Worm (Caenorhabditis elegans) whole organism, L3 larva: ENCODE data around the gene F22E5.7.
"Not testable (repeated sequence)": the region's sequence is repeated elsewhere in the genome, so short reads cannot be mapped to it uniquely, and the experiment has no call there.

Experiments
- R02D3.7 ChIP-seq: fragments of 150-350 bp; optimal IDR thresholded peaks from 2 replicates; lab custom pipeline; 2014; ENCODE audit warnings: missing biosample characterization, missing genetic modification characterization
- ZK546.5 ChIP-seq: sonication (generic microtip); optimal IDR thresholded peaks from 2 replicates; lab custom pipeline; 2017; ENCODE audit warnings: missing biosample characterization, missing genetic modification characterization
- ama-1 ChIP-seq: fragments of 150-350 bp; optimal IDR thresholded peaks from 2 replicates; lab custom pipeline; 2018
- ceh-28 ChIP-seq: fragments of 150-350 bp; optimal IDR thresholded peaks from 2 replicates; lab custom pipeline; 2014; ENCODE audit warnings: missing biosample characterization, missing genetic modification reagents, missing genetic modification characterization
- ceh-82 ChIP-seq: fragments of 150-350 bp; optimal IDR thresholded peaks from 2 replicates; lab custom pipeline; 2014; ENCODE audit warnings: missing biosample characterization, missing genetic modification characterization
- ceh-9 ChIP-seq: sonication (generic microtip); optimal IDR thresholded peaks from 2 replicates; lab custom pipeline; 2018; ENCODE audit warnings: missing biosample characterization, missing genetic modification characterization
- egl-27 ChIP-seq: sonication (generic microtip); optimal IDR thresholded peaks from 4 replicates; lab custom pipeline; 2017; ENCODE audit warnings: missing biosample characterization, missing genetic modification reagents, missing genetic modification characterization
- elt-2 ChIP-seq: sonication (generic microtip); optimal IDR thresholded peaks from 2 replicates; lab custom pipeline; 2016; ENCODE audit warnings: missing genetic modification reagents, mild to moderate bottlenecking, missing genetic modification characterization, missing compliant biosample characterization
- elt-3 ChIP-seq, 3 experiments: fragments of 150-350 bp in 1 of 3; sonication (generic microtip) in 2 of 3; optimal IDR thresholded peaks; 2 replicates in 2 of 3; 4 replicates in 1 of 3; lab custom pipeline; 2014 to 2017; ENCODE audit warnings: missing biosample characterization in 3 of 3, missing genetic modification characterization in 3 of 3
- fkh-10 ChIP-seq: sonication (generic microtip); optimal IDR thresholded peaks from 2 replicates; lab custom pipeline; 2017; ENCODE audit warnings: missing biosample characterization, missing genetic modification reagents, missing genetic modification characterization
- fkh-2 ChIP-seq: fragments of 150-350 bp; optimal IDR thresholded peaks from 2 replicates; lab custom pipeline; 2014; ENCODE audit warnings: missing biosample characterization, missing genetic modification reagents, missing genetic modification characterization
- fos-1 ChIP-seq: fragments of 150-350 bp; optimal IDR thresholded peaks from 2 replicates; lab custom pipeline; 2014; ENCODE audit warnings: missing biosample characterization, missing genetic modification characterization
- lin-15B ChIP-seq: fragments of 150-350 bp; optimal IDR thresholded peaks from 2 replicates; lab custom pipeline; 2014; ENCODE audit warnings: missing biosample characterization, missing genetic modification characterization
- lin-39 ChIP-seq: fragments of 150-350 bp; optimal IDR thresholded peaks from 2 replicates; lab custom pipeline; 2018; ENCODE audit warnings: missing biosample characterization, missing genetic modification reagents, missing genetic modification characterization
- nfya-1 ChIP-seq: sonication (generic microtip); optimal IDR thresholded peaks from 2 replicates; lab custom pipeline; 2017; ENCODE audit warnings: missing genetic modification characterization, mild to moderate bottlenecking, missing compliant biosample characterization, antibody characterized with exemption, moderate library complexity; ENCODE audit not compliant: insufficient read depth
- nhr-12 ChIP-seq: fragments of 150-350 bp; optimal IDR thresholded peaks from 2 replicates; lab custom pipeline; 2014; ENCODE audit warnings: missing biosample characterization, missing genetic modification characterization
- nhr-25 ChIP-seq: sonication (generic microtip); optimal IDR thresholded peaks from 2 replicates; lab custom pipeline; 2017; ENCODE audit warnings: missing biosample characterization, missing genetic modification characterization
- nhr-28 ChIP-seq: fragments of 150-350 bp; optimal IDR thresholded peaks from 2 replicates; lab custom pipeline; 2014; ENCODE audit warnings: missing biosample characterization, missing genetic modification characterization
- nhr-76 ChIP-seq: fragments of 150-350 bp; sonication (generic microtip); optimal IDR thresholded peaks from 5 replicates; lab custom pipeline; 2014; ENCODE audit warnings: missing biosample characterization, missing genetic modification characterization
- nhr-77 ChIP-seq: fragments of 150-350 bp; optimal IDR thresholded peaks from 2 replicates; lab custom pipeline; 2014; ENCODE audit warnings: missing biosample characterization, missing genetic modification characterization
- pha-4 ChIP-seq: fragments of 150-350 bp; optimal IDR thresholded peaks from 2 replicates; lab custom pipeline; 2014; ENCODE audit warnings: missing biosample characterization, missing genetic modification reagents, missing genetic modification characterization
- snpc-4 ChIP-seq: fragments of 150-350 bp; optimal IDR thresholded peaks from 2 replicates; lab custom pipeline; 2014; ENCODE audit warnings: missing biosample characterization, missing genetic modification characterization
- unc-39 ChIP-seq: sonication (generic microtip); optimal IDR thresholded peaks from 4 replicates; lab custom pipeline; 2017; ENCODE audit warnings: missing biosample characterization, missing genetic modification characterization
- ztf-4 ChIP-seq: fragments of 150-350 bp; optimal IDR thresholded peaks from 2 replicates; lab custom pipeline; 2014; ENCODE audit warnings: missing biosample characterization, missing genetic modification characterization

The F22E5.7 gene

ce11 chrII:2688616-2689015 lies 46.7 kb downstream of the F22E5.7 start, which contains the start of gene nspf-2:
nspf-2 (plus strand) TSS chrII:2688916.
- TF ChIP-seq unc-39; snpc-4 (tag; lab: Kevin White, UChicago); R02D3.7: not testable (repeated sequence)

- TF ChIP-seq ztf-4 (tag; lab: Kevin White, UChicago): no peak
- TF ChIP-seq nhr-12 (tag; lab: Kevin White, UChicago): no peak
- TF ChIP-seq ceh-28 (tag; lab: Kevin White, UChicago): no peak
- no peak for TF ChIP-seq lin-15B (tag; lab: Kevin White, UChicago)
- TF ChIP-seq ceh-82 (tag; lab: Kevin White, UChicago): no peak
- no peak for TF ChIP-seq ceh-9
- TF ChIP-seq elt-2 (tag; lab: Kevin White, UChicago): no peak
- TF ChIP-seq fkh-10 (GFP tag; lab: Kevin White, UChicago): no peak
- TF ChIP-seq nhr-25: no peak
- TF ChIP-seq nfya-1 (tag; lab: Kevin White, UChicago): no peak
- TF ChIP-seq lin-39: no peak
- no peak for TF ChIP-seq fkh-2 (tag; lab: Kevin White, UChicago)
- no peak for TF ChIP-seq nhr-77 (tag; lab: Kevin White, UChicago)
- no peak for TF ChIP-seq ama-1 (lab: Kevin White, UChicago)
- no peak for TF ChIP-seq nhr-28
- no peak for TF ChIP-seq egl-27 (tag; lab: Kevin White, UChicago)
- TF ChIP-seq elt-3 (tag; optimal IDR thresholded peaks at IDR 0.05; lab: Kevin White, UChicago): no peak
- no peak for TF ChIP-seq fos-1 (tag; lab: Kevin White, UChicago)
- no peak for TF ChIP-seq ZK546.5 (tag; lab: Kevin White, UChicago)
- TF ChIP-seq nhr-76: no peak
Measured at ce11 chrII:2690080-2690479, 48.2 kb downstream of the F22E5.7 start, which contains the start of gene nspf-3. nspf-3 (minus strand) TSS chrII:2690180.

ce11 chrII:2692476-2692875 lies 50.6 kb downstream of the F22E5.7 start, which contains the start of gene set-11:
set-11 (minus strand) TSS chrII:2692576.
- TF ChIP-seq fkh-10 (GFP tag; lab: Kevin White, UChicago): no peak
- TF ChIP-seq lin-15B (tag; lab: Kevin White, UChicago): no peak
- TF ChIP-seq lin-39: no peak
- no peak for TF ChIP-seq pha-4 (tag; lab: Kevin White, UChicago)
- TF ChIP-seq, all 47 proteins: peak for 0
